Fruit fly (Drosophila melanogaster): ENCODE measurements around the gene Eig71Ee.

Eig71Ee gene

DNA sequence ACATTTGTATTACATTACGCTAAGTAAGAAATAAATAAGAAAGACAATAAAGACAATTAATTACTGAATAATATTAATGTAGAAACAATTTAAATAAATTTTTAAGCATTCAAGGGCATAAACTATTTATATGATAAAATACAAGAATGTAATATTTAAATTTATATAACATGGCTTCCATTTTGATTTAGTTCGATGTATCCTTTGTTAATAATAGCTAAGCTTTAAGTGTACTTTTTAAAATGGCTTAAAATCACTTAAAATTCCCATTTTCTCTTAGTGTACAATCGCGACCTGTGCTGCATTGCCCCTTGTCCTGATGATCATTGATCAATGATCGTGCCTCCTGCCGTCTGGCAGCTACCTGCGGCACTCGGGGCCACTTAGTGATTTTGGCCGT, 14.6 kb upstream of the Eig71Ee start (continued):
- peak; percentile 19 for TF ChIP-seq gsb-n (tag; optimal IDR thresholded peaks at IDR 0.05)
- TF ChIP-seq NfI (GFP tag; optimal IDR thresholded peaks at IDR 0.05): no peak
- TF ChIP-seq CG7839 (tag; optimal IDR thresholded peaks at IDR 0.05): peak; percentile 12
- TF ChIP-seq CoRest (tag; optimal IDR thresholded peaks at IDR 0.05): peak; percentile 37
- no peak for TF ChIP-seq Jarid2 (GFP tag; optimal IDR thresholded peaks at IDR 0.05)
- peak; percentile 4 for TF ChIP-seq twi (tag; optimal IDR thresholded peaks at IDR 0.05)
- TF ChIP-seq CG13775 (GFP tag; optimal IDR thresholded peaks at IDR 0.05): peak; percentile 35
- TF ChIP-seq CG8924 (tag; optimal IDR thresholded peaks at IDR 0.05): peak; percentile 56
- TF ChIP-seq Fer1 (GFP tag; optimal IDR thresholded peaks at IDR 0.05): no peak
- TF ChIP-seq CG12391 (tag; optimal IDR thresholded peaks at IDR 0.05): peak; percentile 54
- TF ChIP-seq fd3F (GFP tag; optimal IDR thresholded peaks at IDR 0.05): no peak
- no peak for TF ChIP-seq Opbp (GFP tag; IDR thresholded peaks at IDR 0.05; ENCODE audit: partially characterized antibody)
- TF ChIP-seq Camta (GFP tag; optimal IDR thresholded peaks at IDR 0.05): no peak
- 0 out of 3 replicates have a peak, but pooled peaks have one; percentile 12 for TF ChIP-seq zfh1 (GFP tag; IDR thresholded peaks at IDR 0.05)
- TF ChIP-seq CG14710 (tag; optimal IDR thresholded peaks at IDR 0.05): peak; percentile 69
- peak; percentile 19 for TF ChIP-seq CG8388 (GFP tag; optimal IDR thresholded peaks at IDR 0.05)
- TF ChIP-seq ac (GFP tag; optimal IDR thresholded peaks at IDR 0.05): peak; percentile 68
- peak; percentile 70 for TF ChIP-seq CG17829 (tag; optimal IDR thresholded peaks at IDR 0.05)
- TF ChIP-seq CG16815 (GFP tag; optimal IDR thresholded peaks at IDR 0.05): peak; percentile 27
- no peak for TF ChIP-seq CG34376 (GFP tag; optimal IDR thresholded peaks at IDR 0.05)
- no peak for TF ChIP-seq CG1529 (GFP tag; optimal IDR thresholded peaks at IDR 0.05)
- peak; percentile 13 for TF ChIP-seq CG4424 (GFP tag; optimal IDR thresholded peaks at IDR 0.05)
- TF ChIP-seq CG13624 (GFP tag; optimal IDR thresholded peaks at IDR 0.05): no peak
- peak; percentile 9 for TF ChIP-seq Hr3 (GFP tag; optimal IDR thresholded peaks at IDR 0.05)
- no peak for TF ChIP-seq NK7.1 (GFP tag; optimal IDR thresholded peaks at IDR 0.05)
- TF ChIP-seq mirr (GFP tag; optimal IDR thresholded peaks at IDR 0.05): no peak
- no peak for TF ChIP-seq hkb (optimal IDR thresholded peaks at IDR 0.05)
- no peak for TF ChIP-seq hkb (GFP tag; IDR thresholded peaks at IDR 0.05)
- peak; percentile 48 for TF ChIP-seq phol (tag; optimal IDR thresholded peaks at IDR 0.05)
- peak; percentile 30 for TF ChIP-seq grau (tag; optimal IDR thresholded peaks at IDR 0.05)
- 0 out of 2 replicates have a peak, but pooled peaks have one; percentile 24 for TF ChIP-seq ara (GFP tag; IDR thresholded peaks at IDR 0.05)
- no peak for TF ChIP-seq CG12942 (GFP tag; optimal IDR thresholded peaks at IDR 0.05)
- no peak for TF ChIP-seq CG9215 (GFP tag; IDR thresholded peaks at IDR 0.05)
- TF ChIP-seq Dp (GFP tag; optimal IDR thresholded peaks at IDR 0.05): no peak
- no peak for TF ChIP-seq Doc2 (GFP tag; IDR thresholded peaks at IDR 0.05)
- TF ChIP-seq slbo (GFP tag; IDR thresholded peaks at IDR 0.05): no peak
- TF ChIP-seq CG33557 (GFP tag; optimal IDR thresholded peaks at IDR 0.05): peak; percentile 73
- TF ChIP-seq Spps (tag; optimal IDR thresholded peaks at IDR 0.05): peak; percentile 10
- TF ChIP-seq nmo (GFP tag; optimal IDR thresholded peaks at IDR 0.05): peak; percentile 37
- peak; percentile 74 for TF ChIP-seq CG2712 (tag; optimal IDR thresholded peaks at IDR 0.05)
- no peak for TF ChIP-seq CG18011 (GFP tag; optimal IDR thresholded peaks at IDR 0.05)
- TF ChIP-seq Hr51 (GFP tag; optimal IDR thresholded peaks at IDR 0.05): no peak
- TF ChIP-seq CG4617 (GFP tag; optimal IDR thresholded peaks at IDR 0.05; ENCODE audit: borderline replicate concordance): no peak
- TF ChIP-seq CG11695 (GFP tag; IDR thresholded peaks at IDR 0.05): no peak
- peak; percentile 69 for TF ChIP-seq CG4404 (GFP tag; IDR thresholded peaks at IDR 0.05)
- TF ChIP-seq Dek (tag; optimal IDR thresholded peaks at IDR 0.05): no peak
- TF ChIP-seq sens (GFP tag): peak; percentile 42
- TF ChIP-seq CG9727 (GFP tag; optimal IDR thresholded peaks at IDR 0.05): peak; percentile 81
- TF ChIP-seq zen (tag; optimal IDR thresholded peaks at IDR 0.05): peak; percentile 73
- peak; percentile 48 for TF ChIP-seq CG31441 (GFP tag; IDR thresholded peaks at IDR 0.05)
- TF ChIP-seq D19A (tag; optimal IDR thresholded peaks at IDR 0.05): peak; percentile 34
